Worm (Caenorhabditis elegans): Measurements from ENCODE around the gene F56C3.1.
"Not testable (repeated sequence)": the region's sequence is repeated elsewhere in the genome, so short reads cannot be mapped to it uniquely, and the experiment has no call there.

DNA sequence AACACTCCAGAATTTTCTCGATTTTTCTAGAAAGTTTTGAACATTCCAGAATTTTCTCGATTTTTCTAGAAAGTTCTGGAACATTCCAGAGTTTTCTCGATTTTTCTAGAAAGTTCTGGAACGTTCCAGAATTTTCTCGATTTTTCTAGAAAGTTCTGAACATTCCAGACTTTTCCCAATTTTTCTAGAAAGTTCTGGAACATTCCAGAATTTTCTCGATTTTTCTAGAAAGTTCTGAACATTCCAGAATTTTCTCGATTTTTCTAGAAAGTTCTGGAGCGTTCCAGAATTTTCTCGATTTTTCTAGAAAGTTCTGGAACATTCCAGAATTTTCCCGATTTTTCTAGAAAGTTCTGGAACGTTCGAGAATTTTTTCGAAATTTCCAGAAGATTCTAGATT lies 12.0 kb upstream of the F56C3.1 start:
- TF ChIP-seq ztf-23 (GFP tag; IDR thresholded peaks at IDR 0.05) (0 out of 2 replicates have a peak, but pooled peaks have one; percentile 51), klf-2 (GFP tag; conservative IDR thresholded peaks at IDR 0.05) (0 out of 2 replicates have a peak, but pooled peaks have one; percentile 26), tab-1 (GFP tag; IDR thresholded peaks at IDR 0.05) (peak; percentile 83), ref-1 (GFP tag; conservative IDR thresholded peaks at IDR 0.05) (peak; percentile 75), flt-1 (GFP tag; IDR thresholded peaks at IDR 0.05) (peak; percentile 98), T22C8.4 (GFP tag; IDR thresholded peaks at IDR 0.05) (0 out of 2 replicates have a peak, but pooled peaks have one; percentile 29)
- TF ChIP-seq med-1 (GFP tag; optimal IDR thresholded peaks at IDR 0.05; ENCODE audit: insufficient read depth); cog-1 (tag; optimal IDR thresholded peaks at IDR 0.05); ztf-29 (GFP tag; IDR thresholded peaks at IDR 0.05): not testable (repeated sequence)
